Fruit fly (Drosophila melanogaster) whole organism, adult: ENCODE results near the gene CG14219.

Source experiments
- CG11617 ChIP-seq: fragments of 200-800 bp; sonication (Bioruptor generic); optimal IDR thresholded peaks from 2 replicates; lab custom pipeline; 2017; ENCODE audit warnings: mild to moderate bottlenecking, missing biosample characterization, missing genetic modification reagents, missing genetic modification characterization
- CG12768 ChIP-seq: fragments of 200-800 bp; sonication (Bioruptor generic); optimal IDR thresholded peaks from 2 replicates; lab custom pipeline; 2017; ENCODE audit warnings: missing biosample characterization, missing genetic modification characterization, mild to moderate bottlenecking, moderate library complexity, missing genetic modification reagents
- CG14711 ChIP-seq: fragments of 200-800 bp; sonication (Bioruptor generic); optimal IDR thresholded peaks from 2 replicates; lab custom pipeline; 2018; ENCODE audit warnings: missing biosample characterization, mild to moderate bottlenecking, missing genetic modification characterization, moderate library complexity
- CG1620 ChIP-seq: fragments of 200-800 bp; sonication (Bioruptor generic); optimal IDR thresholded peaks from 2 replicates; lab custom pipeline; 2016; ENCODE audit warnings: missing biosample characterization, missing genetic modification characterization
- CG33017 ChIP-seq: fragments of 200-800 bp; sonication (Bioruptor generic); optimal IDR thresholded peaks from 2 replicates; lab custom pipeline; 2018; ENCODE audit warnings: missing biosample characterization, mild to moderate bottlenecking, missing genetic modification characterization, moderate library complexity
- CG5204 ChIP-seq: fragments of 200-800 bp; sonication (Bioruptor generic); optimal IDR thresholded peaks from 2 replicates; lab custom pipeline; 2016; ENCODE audit warnings: missing biosample characterization, missing genetic modification characterization
- CG7045 ChIP-seq: fragments of 200-800 bp; sonication (Bioruptor generic); optimal IDR thresholded peaks from 2 replicates; lab custom pipeline; 2017; ENCODE audit warnings: missing biosample characterization, mild to moderate bottlenecking, missing genetic modification characterization
- CG7101 ChIP-seq: fragments of 200-800 bp; sonication (Bioruptor generic); optimal IDR thresholded peaks from 2 replicates; lab custom pipeline; 2018; ENCODE audit warnings: missing biosample characterization, mild to moderate bottlenecking, missing genetic modification characterization, moderate library complexity
- Clk ChIP-seq: fragments of 200-800 bp; sonication (Bioruptor generic); optimal IDR thresholded peaks from 2 replicates; lab custom pipeline; 2017; ENCODE audit warnings: missing biosample characterization, missing genetic modification characterization
- Crg-1 ChIP-seq: fragments of 200-800 bp; sonication (Bioruptor generic); optimal IDR thresholded peaks from 2 replicates; lab custom pipeline; 2016; ENCODE audit warnings: missing biosample characterization, missing genetic modification characterization
- Hr96 ChIP-seq: fragments of 200-800 bp; sonication (Bioruptor generic); optimal IDR thresholded peaks from 2 replicates; lab custom pipeline; 2016; ENCODE audit warnings: missing biosample characterization, missing genetic modification characterization
- Mnt ChIP-seq: fragments of 200-800 bp; sonication (Bioruptor generic); optimal IDR thresholded peaks from 2 replicates; lab custom pipeline; 2016; ENCODE audit warnings: missing biosample characterization, mild to moderate bottlenecking, missing genetic modification characterization
- bab1 ChIP-seq: fragments of 200-800 bp; sonication (Bioruptor generic); optimal IDR thresholded peaks from 3 replicates; lab custom pipeline; 2019; ENCODE audit warnings: missing biosample characterization, mild to moderate bottlenecking, missing genetic modification characterization, moderate library complexity
- cic ChIP-seq: fragments of 200-800 bp; sonication (Bioruptor generic); optimal IDR thresholded peaks from 2 replicates; lab custom pipeline; 2017; ENCODE audit warnings: missing biosample characterization, mild to moderate bottlenecking, missing genetic modification characterization, moderate library complexity
- cnc ChIP-seq, 2 experiments: fragments of >200 bp; optimal IDR thresholded peaks; 2 replicates each; lab custom pipeline; 2017
- kay ChIP-seq: fragments of 200-800 bp; sonication (Bioruptor generic); peaks from one replicate; lab custom pipeline; 2016; ENCODE audit warnings: missing biosample characterization, missing genetic modification characterization, borderline replicate concordance
- ovo ChIP-seq: fragments of 200-800 bp; sonication (Bioruptor generic); optimal IDR thresholded peaks from 2 replicates; lab custom pipeline; 2016; ENCODE audit warnings: missing biosample characterization, missing genetic modification characterization
- pad ChIP-seq: fragments of 200-800 bp; sonication (Bioruptor generic); optimal IDR thresholded peaks from 3 replicates; lab custom pipeline; 2017; ENCODE audit warnings: missing biosample characterization, missing genetic modification characterization, mild to moderate bottlenecking, moderate library complexity, missing genetic modification reagents
- tj ChIP-seq: fragments of 200-800 bp; sonication (Bioruptor generic); optimal IDR thresholded peaks from 3 replicates; lab custom pipeline; 2017; ENCODE audit warnings: missing biosample characterization, mild to moderate bottlenecking, missing genetic modification characterization, moderate library complexity
- toe ChIP-seq: fragments of 200-800 bp; sonication (Bioruptor generic); optimal IDR thresholded peaks from 2 replicates; lab custom pipeline; 2016; ENCODE audit warnings: missing biosample characterization, missing genetic modification characterization

CG14219 gene

DNA sequence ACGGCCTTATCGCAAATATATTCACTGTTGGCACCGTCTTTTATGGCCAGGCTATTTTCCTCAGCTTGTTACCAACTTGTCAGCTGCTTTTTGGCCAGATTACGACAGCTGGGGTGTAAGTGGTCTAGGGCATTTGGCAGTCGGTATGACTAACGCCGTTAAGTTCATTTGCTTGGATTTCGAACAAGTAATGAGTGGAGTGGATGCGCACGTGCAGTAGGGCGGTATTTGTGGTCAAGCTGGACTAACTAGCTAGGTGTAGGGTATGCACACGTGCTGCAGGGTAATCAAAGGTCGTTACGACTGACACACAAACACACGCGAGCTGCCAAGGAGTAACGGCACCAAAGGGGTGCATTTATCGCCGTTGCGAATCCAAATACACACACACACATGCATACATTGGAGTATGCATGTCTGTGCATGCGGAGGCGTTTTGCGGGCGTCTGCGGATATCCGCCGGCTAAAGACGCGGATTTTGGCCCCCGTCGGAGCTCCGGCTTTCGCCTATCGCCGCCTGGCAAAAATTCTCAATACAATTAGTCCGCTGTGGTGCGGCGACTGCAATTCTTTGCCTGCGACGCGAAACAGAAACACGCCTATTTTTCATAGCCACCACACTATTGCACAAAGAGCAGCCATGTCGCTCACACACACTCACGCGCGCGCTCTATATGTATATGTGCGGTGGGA, 11.9 kb downstream of the CG14219 start:
- TF ChIP-seq Hr96 (GFP tag; lab: Kevin White, UChicago) (no peak), pad (peak; percentile 95), Mnt (GFP tag; lab: Kevin White, UChicago) (peak; percentile 80), CG1620 (GFP tag; lab: Kevin White, UChicago) (no peak), cic (GFP tag; lab: Kevin White, UChicago) (no peak), CG11617 (peak; percentile 27), CG12768 (peak; percentile 18), ovo (GFP tag; lab: Kevin White, UChicago) (peak; percentile 87), tj (GFP tag; lab: Kevin White, UChicago) (peak; percentile 44)

DNA sequence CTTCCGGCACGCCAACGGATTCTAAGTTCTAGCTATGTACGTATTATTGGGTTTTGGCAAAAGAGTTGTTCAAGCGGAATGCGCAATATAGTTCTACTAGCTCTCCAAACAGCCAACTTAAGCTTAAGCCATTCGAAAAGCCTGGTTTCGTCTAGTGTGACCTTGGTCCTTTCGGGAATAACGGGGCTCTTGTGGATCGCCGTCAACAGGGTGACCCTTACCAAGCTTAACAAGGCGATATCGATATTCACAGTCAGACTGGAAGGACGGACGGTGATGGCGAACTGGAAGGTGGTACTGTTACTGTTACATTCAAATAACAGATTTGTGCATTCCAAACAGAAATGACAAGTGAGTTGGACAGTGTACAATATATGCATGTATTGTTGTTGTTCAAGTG, 16.3 kb downstream of the CG14219 start:
- TF ChIP-seq ovo (GFP tag; lab: Kevin White, UChicago) (peak; percentile 85), CG12768 (no peak), pad (peak; percentile 10)

- peak; percentile 65 for TF ChIP-seq CG7101 (tag; lab: Kevin White, UChicago)
- peak; percentile 7 for TF ChIP-seq ovo (GFP tag; lab: Kevin White, UChicago)
- TF ChIP-seq cic (GFP tag; lab: Kevin White, UChicago): no peak
- TF ChIP-seq pad: peak; percentile 42
- no peak for TF ChIP-seq CG12768
- peak; percentile 87 for TF ChIP-seq CG14711
- TF ChIP-seq CG5204 (GFP tag; lab: Kevin White, UChicago): no peak
- TF ChIP-seq CG11617: peak; percentile 44
- peak; percentile 44 for TF ChIP-seq Mnt (GFP tag; lab: Kevin White, UChicago)
- no peak for TF ChIP-seq Crg-1 (GFP tag; lab: Kevin White, UChicago)
- no peak for TF ChIP-seq Hr96 (GFP tag; lab: Kevin White, UChicago)
- TF ChIP-seq CG33017: peak; percentile 14
- TF ChIP-seq cnc (optimal IDR thresholded peaks at IDR 0.05; lab: Kevin White, UChicago): no peak
- peak; percentile 35 for TF ChIP-seq tj (GFP tag; lab: Kevin White, UChicago)
- TF ChIP-seq kay (GFP tag; lab: Kevin White, UChicago): no peak
- TF ChIP-seq CG1620 (GFP tag; lab: Kevin White, UChicago): no peak
- TF ChIP-seq toe (GFP tag; lab: Kevin White, UChicago): no peak
- peak; percentile 54 for TF ChIP-seq CG7045 (GFP tag; lab: Kevin White, UChicago)
- no peak for TF ChIP-seq Clk (GFP tag; lab: Kevin White, UChicago)
- TF ChIP-seq bab1 (GFP tag; lab: Kevin White, UChicago): no peak
Measured at dm6 chrX:19565714-19566316, 24.2 kb downstream of the CG14219 start, which contains the start of the genes Grip84 and car. TSS of gene Grip84 (minus strand) at chrX:19565764. TSS of gene car (plus strand) at chrX:19566019.

DNA sequence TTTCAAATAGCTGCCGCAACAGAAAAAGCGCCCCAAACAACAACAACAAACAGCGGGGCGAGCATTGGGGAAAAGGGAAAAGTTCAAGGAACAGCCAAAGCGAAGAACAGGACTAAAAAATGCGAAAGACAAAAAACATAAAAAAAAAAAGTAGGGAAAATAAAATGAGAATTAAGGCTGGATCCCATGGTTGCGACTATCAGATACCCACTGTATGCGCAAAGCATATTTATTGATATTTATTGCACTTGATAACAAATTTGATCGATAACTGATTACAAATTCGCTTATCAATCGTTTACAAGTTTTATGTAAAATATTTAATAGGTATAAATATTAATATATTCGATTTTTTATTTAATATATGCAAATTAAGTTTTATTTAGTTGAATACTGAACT, 40.4 kb downstream of the CG14219 start:
- TF ChIP-seq kay (GFP tag; lab: Kevin White, UChicago) (no peak), tj (GFP tag; lab: Kevin White, UChicago) (no peak), Mnt (GFP tag; lab: Kevin White, UChicago) (no peak), CG33017 (no peak), bab1 (GFP tag; lab: Kevin White, UChicago) (no peak), CG1620 (GFP tag; lab: Kevin White, UChicago) (no peak), Crg-1 (GFP tag; lab: Kevin White, UChicago) (no peak), CG7045 (GFP tag; lab: Kevin White, UChicago) (no peak), CG14711 (no peak), cic (GFP tag; lab: Kevin White, UChicago) (no peak), CG7101 (tag; lab: Kevin White, UChicago) (no peak)

- no peak for TF ChIP-seq CG5204 (GFP tag; lab: Kevin White, UChicago)
- TF ChIP-seq Clk (GFP tag; lab: Kevin White, UChicago): no peak
- TF ChIP-seq pad: no peak
- TF ChIP-seq CG33017: no peak
- TF ChIP-seq cnc (optimal IDR thresholded peaks at IDR 0.05; lab: Kevin White, UChicago): no peak
Measured at dm6 chrX:19548438-19548837, 41.5 kb downstream of the CG14219 start.

DNA sequence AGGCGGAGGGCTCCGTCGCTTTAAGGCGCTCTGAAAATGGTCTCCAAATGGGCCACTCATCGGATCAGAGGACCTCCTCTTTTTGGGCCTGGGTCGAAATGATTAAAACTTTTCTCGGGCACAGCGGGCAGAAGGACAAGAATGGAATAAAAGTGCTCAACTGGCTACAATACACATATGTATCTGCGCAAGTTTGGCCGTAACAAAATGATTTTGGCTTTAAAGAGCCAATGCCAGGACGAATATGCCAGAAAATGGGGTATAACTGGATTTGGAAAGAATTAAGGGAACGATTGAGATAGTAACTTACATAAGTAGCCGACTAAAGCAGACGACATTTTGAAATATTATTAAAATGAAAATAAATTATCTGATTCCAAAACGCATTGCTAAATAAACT, 42.6 kb downstream of the CG14219 start, which contains the start of gene CG32532:
Gene CG32532 (minus strand): TSS at position 101 of the 400 bp plus-strand sequence.
- TF ChIP-seq cnc (optimal IDR thresholded peaks at IDR 0.05; lab: Kevin White, UChicago): no peak
- TF ChIP-seq CG12768: no peak
- no peak for TF ChIP-seq Hr96 (GFP tag; lab: Kevin White, UChicago)
- no peak for TF ChIP-seq kay (GFP tag; lab: Kevin White, UChicago)
- no peak for TF ChIP-seq CG11617
- no peak for TF ChIP-seq ovo (GFP tag; lab: Kevin White, UChicago)
- no peak for TF ChIP-seq CG7101 (tag; lab: Kevin White, UChicago)
- no peak for TF ChIP-seq CG14711
- no peak for TF ChIP-seq pad
- TF ChIP-seq cic (GFP tag; lab: Kevin White, UChicago): no peak

DNA sequence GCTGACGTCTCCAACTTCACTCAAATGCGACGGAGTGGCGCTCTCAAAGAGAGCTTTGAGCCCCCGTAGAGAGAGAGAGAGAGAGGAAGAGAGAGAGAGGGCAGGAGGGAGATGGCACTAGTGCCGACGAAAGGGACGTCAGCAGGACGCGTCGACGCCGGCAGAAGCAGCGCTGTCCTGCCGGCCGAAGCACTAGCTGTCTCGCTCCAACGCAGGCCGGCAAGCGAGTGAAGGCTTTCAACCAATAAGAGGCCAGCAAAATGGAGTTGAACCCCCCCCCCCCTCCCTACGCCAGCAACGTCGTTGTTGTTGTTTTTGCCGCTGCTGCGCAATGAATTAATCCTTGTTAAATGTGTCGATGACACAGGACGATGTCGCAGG, 43.3 kb downstream of the CG14219 start:
- no peak for TF ChIP-seq CG11617
- TF ChIP-seq toe (GFP tag; lab: Kevin White, UChicago): no peak
- no peak for TF ChIP-seq bab1 (GFP tag; lab: Kevin White, UChicago)
- TF ChIP-seq tj (GFP tag; lab: Kevin White, UChicago): no peak
- no peak for TF ChIP-seq CG14711
- TF ChIP-seq pad: no peak
- no peak for TF ChIP-seq Mnt (GFP tag; lab: Kevin White, UChicago)
- TF ChIP-seq CG1620 (GFP tag; lab: Kevin White, UChicago): no peak
- TF ChIP-seq CG7045 (GFP tag; lab: Kevin White, UChicago): no peak
- no peak for TF ChIP-seq Clk (GFP tag; lab: Kevin White, UChicago)
- no peak for TF ChIP-seq kay (GFP tag; lab: Kevin White, UChicago)
- no peak for TF ChIP-seq Crg-1 (GFP tag; lab: Kevin White, UChicago)
- TF ChIP-seq CG5204 (GFP tag; lab: Kevin White, UChicago): no peak
- no peak for TF ChIP-seq CG12768
- TF ChIP-seq cic (GFP tag; lab: Kevin White, UChicago): no peak
- no peak for TF ChIP-seq ovo (GFP tag; lab: Kevin White, UChicago)
